Worm (Caenorhabditis elegans): ENCODE results near the gene W06F12.2.

The W06F12.2 gene

DNA sequence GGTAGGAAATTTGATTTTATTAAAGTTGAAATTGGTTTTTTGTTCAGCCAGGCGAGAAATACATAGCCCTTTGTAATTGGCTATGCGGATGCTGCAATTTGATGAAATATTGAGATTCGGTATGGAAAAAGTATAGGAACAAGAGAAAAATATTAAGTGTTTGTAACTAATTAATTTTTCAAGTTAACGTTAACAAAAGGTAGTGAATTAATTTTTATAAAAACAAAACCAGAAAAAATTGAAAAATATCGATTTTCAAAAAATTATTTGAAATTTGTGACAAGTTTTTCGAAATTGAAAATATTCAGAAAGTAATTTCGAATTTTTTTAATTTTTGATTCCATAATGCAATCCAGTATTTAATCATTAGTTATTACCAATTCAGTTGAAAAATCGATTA lies at the start of gene W06F12.2:
TSS of gene W06F12.2 (minus strand) at position 101 of the 400 bp plus-strand sequence.
- TF ChIP-seq hpl-2 (GFP tag; optimal IDR thresholded peaks at IDR 0.05) (no peak), ceh-88 (GFP tag; IDR thresholded peaks at IDR 0.05) (no peak), ceh-90 (tag; optimal IDR thresholded peaks at IDR 0.05) (no peak), fos-1 (tag; optimal IDR thresholded peaks at IDR 0.05) (no peak), egl-13 (tag; optimal IDR thresholded peaks at IDR 0.05) (no peak), fkh-10 (GFP tag; optimal IDR thresholded peaks at IDR 0.05) (no peak), Y116A8C.19 (tag; optimal IDR thresholded peaks at IDR 0.05; ENCODE audit: borderline replicate concordance) (no peak)

DNA sequence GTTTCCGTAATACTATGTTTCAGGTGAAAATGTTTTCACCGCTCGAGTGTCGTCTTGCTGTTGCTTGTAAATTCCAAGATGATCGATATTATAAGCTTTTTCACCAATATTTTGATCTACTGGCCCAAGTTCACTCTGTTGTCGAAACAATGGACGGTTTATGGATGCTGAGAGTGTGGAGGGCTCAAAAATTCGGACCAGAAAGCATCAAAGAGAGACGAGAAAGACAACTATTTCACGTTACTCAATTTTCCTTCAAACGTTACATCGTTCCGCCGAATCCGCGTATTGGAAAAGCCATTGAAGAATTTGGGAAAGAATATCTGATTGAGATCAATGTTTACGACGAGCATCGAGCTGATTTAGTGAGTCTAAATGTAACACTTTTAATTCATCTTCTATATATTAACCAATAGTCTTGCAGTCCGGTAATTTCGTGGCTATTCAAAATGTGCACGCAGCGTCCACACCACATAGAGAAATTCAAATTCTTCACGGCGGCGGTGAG lies 48.8 kb upstream of the W06F12.2 start, which contains the start of gene pot-3:
TSS of gene pot-3 (plus strand) at position 17 of the 508 bp plus-strand sequence.
- TF ChIP-seq swsn-7 (tag; optimal IDR thresholded peaks at IDR 0.05) (no peak), aha-1 (tag; optimal IDR thresholded peaks at IDR 0.05) (no peak), nhr-90 (tag; optimal IDR thresholded peaks at IDR 0.05; ENCODE audit: poor library complexity) (no peak), elt-3 (tag; optimal IDR thresholded peaks at IDR 0.05) (peak in 1 of 6 experiments; percentile 40), blmp-1 (tag; optimal IDR thresholded peaks at IDR 0.05) (no peak), F16B12.6 (tag; optimal IDR thresholded peaks at IDR 0.05) (no peak), efl-1 (optimal IDR thresholded peaks at IDR 0.05) (no peak), efl-1 (GFP tag; optimal IDR thresholded peaks at IDR 0.05 in 1 of 2) (peak in 1 of 2 experiments; percentile 93), ama-1 (optimal IDR thresholded peaks at IDR 0.05) (no peak), ces-1 (GFP tag; optimal IDR thresholded peaks at IDR 0.05) (no peak), lin-35 (GFP tag; optimal IDR thresholded peaks at IDR 0.05) (peak in 1 of 2 experiments; percentile 2), egl-27 (tag; optimal IDR thresholded peaks at IDR 0.05) (no peak), nhr-28 (tag; optimal IDR thresholded peaks at IDR 0.05) (no peak), efl-3 (GFP tag; optimal IDR thresholded peaks at IDR 0.05) (peak; percentile 67), nhr-11 (tag; optimal IDR thresholded peaks at IDR 0.05) (no peak), mab-9 (GFP tag; IDR thresholded peaks at IDR 0.05) (no peak), rnt-1 (tag; optimal IDR thresholded peaks at IDR 0.05) (no peak), fkh-8 (tag; optimal IDR thresholded peaks at IDR 0.05) (no peak), C34B4.2 (tag; optimal IDR thresholded peaks at IDR 0.05) (no peak), fkh-4 (tag; optimal IDR thresholded peaks at IDR 0.05; ENCODE audit: borderline replicate concordance) (no peak), ceh-90 (tag; optimal IDR thresholded peaks at IDR 0.05) (no peak), ets-5 (GFP tag; IDR thresholded peaks at IDR 0.05) (no peak), ztf-4 (tag; optimal IDR thresholded peaks at IDR 0.05) (no peak), tlp-1 (tag; optimal IDR thresholded peaks at IDR 0.05) (no peak), nhr-237 (tag; optimal IDR thresholded peaks at IDR 0.05) (no peak), nhr-77 (tag; optimal IDR thresholded peaks at IDR 0.05) (no peak), pax-3 (tag; optimal IDR thresholded peaks at IDR 0.05) (peak; percentile 15), lin-14 (GFP tag; optimal IDR thresholded peaks at IDR 0.05) (no peak), pqm-1 (tag; optimal IDR thresholded peaks at IDR 0.05) (no peak)

DNA sequence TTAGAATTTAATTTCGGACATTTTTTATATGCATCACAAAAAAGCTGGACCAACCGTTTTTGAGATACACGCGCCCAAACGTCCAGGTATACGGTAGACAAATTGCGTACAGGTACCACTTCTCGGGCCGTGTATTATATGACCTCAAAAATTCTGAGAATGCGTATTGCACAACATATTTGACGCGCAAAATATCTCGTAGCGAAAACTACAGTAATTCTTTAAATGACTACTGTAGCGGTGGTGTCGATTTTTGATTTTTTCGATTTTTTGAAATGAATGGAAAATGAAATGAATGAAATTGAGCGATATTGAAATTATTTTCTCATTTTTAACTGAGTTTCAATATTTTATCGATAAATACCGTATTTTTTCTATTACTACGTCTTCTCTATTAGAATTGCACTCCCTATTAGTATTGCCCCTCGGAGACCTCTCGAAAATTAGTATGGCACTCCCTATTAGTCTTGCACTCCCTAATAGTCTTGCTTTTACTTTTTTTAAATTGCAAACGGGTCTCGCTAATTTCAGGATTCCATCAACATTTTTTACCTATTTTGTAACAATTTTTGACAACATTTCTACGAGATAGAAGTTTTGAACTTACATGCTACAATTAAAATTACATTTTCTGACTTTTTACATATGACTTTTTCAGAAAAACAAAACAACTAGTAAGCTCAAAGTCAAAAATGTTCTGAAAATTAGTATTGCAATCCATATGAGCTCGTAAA lies 48.0 kb upstream of the W06F12.2 start:
- no peak for TF ChIP-seq snu-23 (GFP tag; optimal IDR thresholded peaks at IDR 0.05)
- TF ChIP-seq lir-3 (tag; optimal IDR thresholded peaks at IDR 0.05; ENCODE audit: poor library complexity), result peak; percentile 31
- TF ChIP-seq efl-3 (GFP tag; optimal IDR thresholded peaks at IDR 0.05), result peak; percentile 17
- TF ChIP-seq hlh-4 (tag; optimal IDR thresholded peaks at IDR 0.05), result peak; percentile 24

DNA sequence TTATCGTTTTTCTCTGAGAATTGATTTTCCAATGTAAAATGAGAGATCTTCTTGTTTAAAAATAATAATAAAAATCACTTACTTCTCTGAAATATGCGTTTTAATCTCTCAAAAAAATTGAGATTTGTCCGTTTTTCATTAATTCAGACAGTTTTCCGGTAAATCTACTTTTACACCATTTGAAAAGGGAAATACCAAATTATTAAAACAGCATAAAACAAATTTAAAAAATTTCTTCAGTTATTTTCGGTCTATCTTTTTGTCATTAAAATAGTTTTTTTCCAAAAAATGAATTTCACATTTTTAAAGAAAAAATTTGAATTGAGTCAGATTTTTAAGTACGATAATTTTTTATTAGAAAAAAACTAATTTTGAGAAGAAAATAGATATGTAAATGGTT lies 47.3 kb upstream of the W06F12.2 start:
- TF ChIP-seq dsc-1 (tag; optimal IDR thresholded peaks at IDR 0.05) (no peak), mab-9 (GFP tag; IDR thresholded peaks at IDR 0.05) (no peak), hlh-4 (tag; optimal IDR thresholded peaks at IDR 0.05) (no peak), hpl-2 (GFP tag; optimal IDR thresholded peaks at IDR 0.05) (no peak), fkh-10 (GFP tag; optimal IDR thresholded peaks at IDR 0.05) (no peak), lin-39 (tag; optimal IDR thresholded peaks at IDR 0.05) (peak; percentile 42), snu-23 (GFP tag; optimal IDR thresholded peaks at IDR 0.05) (no peak), nhr-11 (tag; optimal IDR thresholded peaks at IDR 0.05) (no peak), nhr-237 (tag; optimal IDR thresholded peaks at IDR 0.05) (no peak), lin-35 (GFP tag; optimal IDR thresholded peaks at IDR 0.05) (no peak), zip-4 (GFP tag; optimal IDR thresholded peaks at IDR 0.05) (no peak), pag-3 (tag; optimal IDR thresholded peaks at IDR 0.05; ENCODE audit: borderline replicate concordance, insufficient read depth) (peak; percentile 11), sptf-1 (tag; optimal IDR thresholded peaks at IDR 0.05) (peak; percentile 62), nhr-28 (tag; optimal IDR thresholded peaks at IDR 0.05) (peak; percentile 70), jun-1 (tag; optimal IDR thresholded peaks at IDR 0.05) (no peak), unc-130 (tag; optimal IDR thresholded peaks at IDR 0.05) (no peak), efl-3 (GFP tag; optimal IDR thresholded peaks at IDR 0.05) (no peak), ztf-4 (tag; optimal IDR thresholded peaks at IDR 0.05) (peak; percentile 3)

All from whole organism, L1 larva.